Fruit fly (Drosophila melanogaster): ENCODE measurements around the gene Rai1.

DNA sequence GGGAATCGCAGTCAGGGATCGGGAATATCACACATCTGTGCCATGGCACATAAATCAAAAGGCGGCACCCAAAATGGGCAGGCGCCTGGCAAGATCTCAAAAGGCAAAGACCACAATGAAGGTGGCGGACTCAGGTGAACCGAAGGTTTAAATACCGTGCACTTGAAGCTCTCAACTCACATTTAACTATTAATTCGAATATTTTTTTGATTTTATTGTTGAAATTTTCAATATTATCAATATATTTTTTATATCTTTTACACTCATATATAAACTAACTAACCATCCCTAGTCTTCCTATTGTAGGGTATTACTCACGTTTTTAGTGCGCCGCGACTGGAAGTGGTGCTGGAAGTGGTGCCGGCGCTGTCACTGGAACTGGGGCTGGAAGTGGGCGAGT, 45.8 kb upstream of the Rai1 start:
- TF ChIP-seq Myc (optimal IDR thresholded peaks at IDR 0.05): no peak
- no peak for TF ChIP-seq psq (optimal IDR thresholded peaks at IDR 0.05)
- no peak for TF ChIP-seq h (optimal IDR thresholded peaks at IDR 0.05)
- TF ChIP-seq Sin3A (optimal IDR thresholded peaks at IDR 0.05): no peak
- no peak for TF ChIP-seq insv (optimal IDR thresholded peaks at IDR 0.05)
- TF ChIP-seq ttk (optimal IDR thresholded peaks at IDR 0.05): no peak

Data from Kc167 (cell line).